Fruit fly (Drosophila melanogaster) whole organism, pupa: Measurements from ENCODE around the gene RpS28b.

Source experiments
- CG12605 ChIP-seq: fragments of 200-800 bp; sonication (Bioruptor generic); IDR thresholded peaks from 2 replicates; pipeline ENCODE4 v1.3.6; 2022; ENCODE audit warnings: missing biosample characterization, missing genetic modification characterization
- CG17806 ChIP-seq: fragments of 200-800 bp; sonication (Bioruptor generic); optimal IDR thresholded peaks from 2 replicates; lab custom pipeline; 2018; ENCODE audit warnings: missing biosample characterization, mild to moderate bottlenecking, missing genetic modification characterization, moderate library complexity
- CG8159 ChIP-seq: fragments of 200-800 bp; sonication (Bioruptor generic); optimal IDR thresholded peaks from 3 replicates; lab custom pipeline; 2018; ENCODE audit warnings: missing biosample characterization, mild to moderate bottlenecking, missing genetic modification characterization, moderate library complexity
- EcR ChIP-seq: fragments of 200-800 bp; sonication (Bioruptor generic); optimal IDR thresholded peaks from 3 replicates; lab custom pipeline; 2019; ENCODE audit warnings: missing biosample characterization, missing genetic modification characterization, mild to moderate bottlenecking, moderate library complexity, missing genetic modification reagents
- fd96Ca ChIP-seq: fragments of 200-800 bp; sonication (Bioruptor generic); IDR thresholded peaks from 3 replicates; pipeline ENCODE4 v1.3.6; 2022; ENCODE audit warnings: missing biosample characterization, missing genetic modification characterization
- gl ChIP-seq: fragments of 200-800 bp; sonication (Bioruptor generic); optimal IDR thresholded peaks from 2 replicates; lab custom pipeline; 2018; ENCODE audit warnings: missing biosample characterization, mild to moderate bottlenecking, missing genetic modification characterization

DNA sequence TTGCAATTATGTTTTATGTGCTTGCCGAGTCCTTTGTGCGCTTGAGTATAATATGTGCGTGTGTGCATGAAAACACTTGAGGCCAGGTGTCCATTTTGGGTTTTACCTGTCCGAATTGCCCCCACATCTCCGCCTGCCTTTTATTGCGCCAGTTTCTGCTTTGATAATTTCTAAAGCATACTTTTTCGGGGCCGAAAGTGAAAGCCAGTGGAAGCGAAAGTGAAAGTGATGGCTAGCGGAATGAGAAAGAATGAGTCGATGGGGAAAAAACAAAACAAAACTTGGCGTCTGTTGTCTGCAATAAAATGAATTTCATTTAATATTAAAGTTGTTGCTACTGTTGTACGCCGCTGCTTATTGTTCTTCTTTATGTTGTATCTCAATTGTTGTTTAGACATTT is 30.9 kb upstream of the RpS28b start:
- TF ChIP-seq EcR (GFP tag; lab: Kevin White, UChicago): no peak
- no peak for TF ChIP-seq CG12605 (GFP tag; lab: Robert Waterston, UW)
- no peak for TF ChIP-seq CG17806 (tag; lab: Kevin White, UChicago)
- TF ChIP-seq CG8159 (tag; lab: Kevin White, UChicago): no peak
- TF ChIP-seq gl (tag; lab: Kevin White, UChicago): no peak
- no peak for TF ChIP-seq fd96Ca (GFP tag; lab: Robert Waterston, UW)
